Fruit fly (Drosophila melanogaster) whole organism, embryonic: ENCODE data around the gene Chpf.
A peak's percentile ranks its signal among the peaks of the same experiment; 100 is the strongest.

Experiments used
- Asciz ChIP-seq: fragments of 200-800 bp; sonication (Bioruptor generic); optimal IDR thresholded peaks from 2 replicates; lab custom pipeline; 2017; ENCODE audit warnings: missing biosample characterization, mild to moderate bottlenecking, missing genetic modification characterization, missing genetic modification reagents
- Atf-2 ChIP-seq: fragments of 200-800 bp; sonication (Bioruptor generic); optimal IDR thresholded peaks from 2 replicates; lab custom pipeline; 2016; ENCODE audit warnings: missing biosample characterization, missing genetic modification characterization
- Bdp1 ChIP-seq: fragments of 200-800 bp; sonication (Bioruptor generic); optimal IDR thresholded peaks from 3 replicates; lab custom pipeline; 2016; ENCODE audit warnings: missing biosample characterization, missing genetic modification characterization
- CG11085 ChIP-seq: fragments of 200-800 bp; sonication (Bioruptor generic); IDR thresholded peaks from 2 replicates; pipeline ENCODE4 v1.3.6; 2022; ENCODE audit warnings: missing biosample characterization, missing genetic modification characterization
- CG11504 ChIP-seq: fragments of 200-800 bp; sonication (Bioruptor generic); optimal IDR thresholded peaks from 3 replicates; lab custom pipeline; 2019; ENCODE audit warnings: missing biosample characterization, mild to moderate bottlenecking, missing genetic modification characterization, moderate library complexity
- CG13123 ChIP-seq: fragments of 200-800 bp; sonication (Bioruptor generic); optimal IDR thresholded peaks from 2 replicates; lab custom pipeline; 2016; ENCODE audit warnings: missing biosample characterization, missing genetic modification characterization
- CG1832 ChIP-seq: fragments of 200-800 bp; sonication (Bioruptor generic); optimal IDR thresholded peaks from 2 replicates; lab custom pipeline; 2017; ENCODE audit warnings: missing biosample characterization, mild to moderate bottlenecking, missing genetic modification characterization, inconsistent platforms
- CG18599 ChIP-seq: fragments of 200-800 bp; sonication (Bioruptor generic); optimal IDR thresholded peaks from 3 replicates; lab custom pipeline; 2017; ENCODE audit warnings: missing biosample characterization, missing genetic modification characterization, mild to moderate bottlenecking, moderate library complexity, missing genetic modification reagents
- CG2889 ChIP-seq: fragments of 200-800 bp; sonication (Bioruptor generic); IDR thresholded peaks from 3 replicates; pipeline ENCODE4 v1.3.6; 2022; ENCODE audit warnings: missing biosample characterization, missing genetic modification characterization
- CG6683 ChIP-seq: fragments of 200-800 bp; sonication (Bioruptor generic); optimal IDR thresholded peaks from 2 replicates; lab custom pipeline; 2017; ENCODE audit warnings: missing biosample characterization, mild to moderate bottlenecking, missing genetic modification characterization, missing genetic modification reagents
- CG6791 ChIP-seq: fragments of 200-800 bp; sonication (Bioruptor generic); IDR thresholded peaks from 3 replicates; pipeline ENCODE4 v1.3.6; 2022; ENCODE audit warnings: missing biosample characterization, missing genetic modification characterization; ENCODE audit not compliant: partially characterized antibody
- CG7372 ChIP-seq: fragments of 200-800 bp; sonication (Bioruptor generic); IDR thresholded peaks from 2 replicates; pipeline ENCODE4 v1.3.6; 2022; ENCODE audit warnings: missing biosample characterization, missing genetic modification characterization
- CG8388 ChIP-seq: fragments of 200-800 bp; sonication (Bioruptor generic); optimal IDR thresholded peaks from 2 replicates; lab custom pipeline; 2019; ENCODE audit warnings: missing biosample characterization, mild to moderate bottlenecking, missing genetic modification characterization, moderate library complexity
- CG8924 ChIP-seq: fragments of 200-800 bp; optimal IDR thresholded peaks from 3 replicates; lab custom pipeline; 2019; ENCODE audit warnings: missing biosample characterization, mild to moderate bottlenecking, missing genetic modification characterization, moderate library complexity
- Dip2 ChIP-seq: fragments of 200-800 bp; sonication (Bioruptor generic); IDR thresholded peaks from 2 replicates; pipeline ENCODE4 v1.3.6; 2022; ENCODE audit warnings: missing biosample characterization, missing genetic modification characterization
- Dll ChIP-seq: fragments of 200-800 bp; sonication (Bioruptor generic); IDR thresholded peaks from 4 replicates; pipeline ENCODE4 v1.3.6; 2022; ENCODE audit warnings: missing biosample characterization, missing genetic modification characterization; ENCODE audit not compliant: partially characterized antibody
- H15 ChIP-seq: fragments of 200-800 bp; sonication (Bioruptor generic); IDR thresholded peaks from 3 replicates; pipeline ENCODE4 v1.3.6; 2022; ENCODE audit warnings: missing biosample characterization, missing genetic modification characterization
- HHEX ChIP-seq: fragments of 200-800 bp; sonication (Bioruptor generic); optimal IDR thresholded peaks from 3 replicates; lab custom pipeline; 2017; ENCODE audit warnings: missing biosample characterization, mild to moderate bottlenecking, missing genetic modification characterization, missing genetic modification reagents
- Hand ChIP-seq: fragments of 200-800 bp; sonication (Bioruptor generic); optimal IDR thresholded peaks from 2 replicates; lab custom pipeline; 2017; ENCODE audit warnings: mild to moderate bottlenecking, missing biosample characterization, missing genetic modification reagents, missing genetic modification characterization
- MBD-R2 ChIP-seq: fragments of 200-800 bp; sonication (Bioruptor generic); IDR thresholded peaks from 2 replicates; pipeline ENCODE4 v1.3.6; 2022; ENCODE audit warnings: missing biosample characterization, missing genetic modification characterization
- Mrtf ChIP-seq: fragments of 200-800 bp; sonication (Bioruptor generic); IDR thresholded peaks from 3 replicates; pipeline ENCODE4 v1.3.6; 2022; ENCODE audit warnings: missing biosample characterization, missing genetic modification characterization
- NFAT ChIP-seq: fragments of 200-800 bp; sonication (Bioruptor generic); IDR thresholded peaks from 2 replicates; pipeline ENCODE4 v1.3.6; 2022; ENCODE audit warnings: missing biosample characterization, missing genetic modification characterization
- Oli ChIP-seq: fragments of 200-800 bp; sonication (Bioruptor generic); optimal IDR thresholded peaks from 2 replicates; lab custom pipeline; 2018; ENCODE audit warnings: missing biosample characterization, mild to moderate bottlenecking, missing genetic modification characterization, moderate library complexity
- Side ChIP-seq: fragments of 200-800 bp; sonication (Bioruptor generic); optimal IDR thresholded peaks from 2 replicates; lab custom pipeline; 2016; ENCODE audit warnings: missing biosample characterization, missing genetic modification characterization
- Six4 ChIP-seq: fragments of 200-800 bp; sonication (Bioruptor generic); optimal IDR thresholded peaks from 2 replicates; lab custom pipeline; 2016; ENCODE audit warnings: missing biosample characterization, missing genetic modification characterization
- Sox102F ChIP-seq: fragments of 200-800 bp; sonication (Bioruptor generic); optimal IDR thresholded peaks from 2 replicates; lab custom pipeline; 2018; ENCODE audit warnings: missing biosample characterization, mild to moderate bottlenecking, missing genetic modification characterization, moderate library complexity
- Ssrp ChIP-seq: fragments of 200-800 bp; sonication (Bioruptor generic); optimal IDR thresholded peaks from 2 replicates; lab custom pipeline; 2018; ENCODE audit warnings: missing biosample characterization, mild to moderate bottlenecking, missing genetic modification characterization, moderate library complexity
- Taf1 ChIP-seq: fragments of 200-800 bp; sonication (Bioruptor generic); IDR thresholded peaks from 2 replicates; pipeline ENCODE4 v1.3.6; 2022; ENCODE audit warnings: missing biosample characterization, missing genetic modification characterization
- Xbp1 ChIP-seq: fragments of 200-800 bp; sonication (Bioruptor generic); optimal IDR thresholded peaks from 3 replicates; lab custom pipeline; 2016; ENCODE audit warnings: missing biosample characterization, mild to moderate bottlenecking, missing genetic modification characterization
- ab ChIP-seq: fragments of 200-800 bp; sonication (Bioruptor generic); optimal IDR thresholded peaks from 2 replicates; lab custom pipeline; 2016; ENCODE audit warnings: missing biosample characterization, missing genetic modification characterization
- ac ChIP-seq: fragments of 200-800 bp; sonication (Bioruptor generic); optimal IDR thresholded peaks from 3 replicates; lab custom pipeline; 2017; ENCODE audit warnings: missing biosample characterization, mild to moderate bottlenecking, missing genetic modification characterization
- ash1 ChIP-seq: fragments of 200-800 bp; sonication (Bioruptor generic); optimal IDR thresholded peaks from 2 replicates; lab custom pipeline; 2018; ENCODE audit warnings: missing biosample characterization, mild to moderate bottlenecking, missing genetic modification characterization
- br ChIP-seq: fragments of >200 bp; optimal IDR thresholded peaks from 2 replicates; lab custom pipeline; 2017
- cad ChIP-seq: fragments of >200 bp; optimal IDR thresholded peaks from 2 replicates; lab custom pipeline; 2017; ENCODE audit warnings: missing biosample characterization, missing genetic modification characterization
- crol ChIP-seq: fragments of 200-800 bp; sonication (Bioruptor generic); IDR thresholded peaks from 2 replicates; pipeline ENCODE4 v1.3.6; 2022; ENCODE audit warnings: missing biosample characterization, missing genetic modification characterization
- fd102C ChIP-seq: fragments of 200-800 bp; sonication (Bioruptor generic); optimal IDR thresholded peaks from 2 replicates; lab custom pipeline; 2018; ENCODE audit warnings: missing biosample characterization, mild to moderate bottlenecking, missing genetic modification characterization, moderate library complexity
- gt ChIP-seq: fragments of 200-800 bp; sonication (Bioruptor generic); IDR thresholded peaks from 2 replicates; pipeline ENCODE4 v1.3.6; 2022; ENCODE audit warnings: missing biosample characterization, missing genetic modification characterization
- h ChIP-seq: fragments of >200 bp; optimal IDR thresholded peaks from 2 replicates; lab custom pipeline; 2017
- ham ChIP-seq: fragments of 200-800 bp; sonication (Bioruptor generic); IDR thresholded peaks from 2 replicates; pipeline ENCODE4 v1.3.6; 2022; ENCODE audit warnings: missing biosample characterization, missing genetic modification characterization
- hbn ChIP-seq: fragments of 200-800 bp; sonication (Bioruptor generic); IDR thresholded peaks from 2 replicates; pipeline ENCODE4 v1.3.6; 2022; ENCODE audit warnings: missing biosample characterization, missing genetic modification characterization; ENCODE audit not compliant: partially characterized antibody
- ind ChIP-seq: fragments of 200-800 bp; sonication (Bioruptor generic); optimal IDR thresholded peaks from 3 replicates; lab custom pipeline; 2016; ENCODE audit warnings: missing biosample characterization, missing genetic modification characterization
- jing ChIP-seq: fragments of 200-800 bp; sonication (Bioruptor generic); optimal IDR thresholded peaks from 2 replicates; lab custom pipeline; 2018; ENCODE audit warnings: missing biosample characterization, mild to moderate bottlenecking, missing genetic modification characterization
- kni ChIP-seq: fragments of 200-800 bp; sonication (Bioruptor generic); optimal IDR thresholded peaks from 3 replicates; lab custom pipeline; 2017; ENCODE audit warnings: mild to moderate bottlenecking, missing biosample characterization, missing genetic modification reagents, missing genetic modification characterization
- mam ChIP-seq: fragments of 200-800 bp; sonication (Bioruptor generic); optimal IDR thresholded peaks from 3 replicates; lab custom pipeline; 2016; ENCODE audit warnings: missing biosample characterization, missing genetic modification characterization
- nerfin-1 ChIP-seq: fragments of 200-800 bp; sonication (Bioruptor generic); optimal IDR thresholded peaks from 3 replicates; lab custom pipeline; 2019; ENCODE audit warnings: missing biosample characterization, mild to moderate bottlenecking, missing genetic modification characterization, moderate library complexity
- prd ChIP-seq, 3 experiments: fragments of >200 bp in 2 of 3; fragments of 200-800 bp in 1 of 3; sonication (Bioruptor generic) in 1 of 3; optimal IDR thresholded peaks in 2 of 3; IDR thresholded peaks in 1 of 3; 2 replicates in 2 of 3; 3 replicates in 1 of 3; pipeline versions ENCODE4 v1.3.6 to Lab custom; 2017 to 2022; ENCODE audit warnings: missing biosample characterization in 1 of 3, missing genetic modification characterization in 1 of 3
- rib ChIP-seq: fragments of 200-800 bp; sonication (Bioruptor generic); IDR thresholded peaks from 2 replicates; pipeline ENCODE4 v1.3.6; 2022; ENCODE audit warnings: missing biosample characterization, missing genetic modification characterization
- sd ChIP-seq: fragments of 200-800 bp; sonication (Bioruptor generic); optimal IDR thresholded peaks from 3 replicates; lab custom pipeline; 2018; ENCODE audit warnings: missing biosample characterization, mild to moderate bottlenecking, missing genetic modification characterization, moderate library complexity
- sens-2 ChIP-seq: fragments of 200-800 bp; sonication (Bioruptor generic); IDR thresholded peaks from 2 replicates; pipeline ENCODE4 v1.3.6; 2022; ENCODE audit warnings: missing biosample characterization, missing genetic modification characterization
- sisA ChIP-seq: fragments of 200-800 bp; sonication (Bioruptor generic); IDR thresholded peaks from 2 replicates; pipeline ENCODE4 v1.3.6; 2022; ENCODE audit warnings: missing biosample characterization, missing genetic modification characterization
- sqz ChIP-seq: fragments of 200-800 bp; sonication (Bioruptor generic); optimal IDR thresholded peaks from 3 replicates; lab custom pipeline; 2018; ENCODE audit warnings: missing biosample characterization, mild to moderate bottlenecking, missing genetic modification characterization
- sug ChIP-seq: fragments of 200-800 bp; optimal IDR thresholded peaks from 2 replicates; lab custom pipeline; 2019; ENCODE audit warnings: missing biosample characterization, mild to moderate bottlenecking, missing genetic modification characterization, moderate library complexity

Chpf gene

dm6 chrX:13143100-13143499 lies 30.8 kb upstream of the Chpf start (continued):
- TF ChIP-seq Six4 (GFP tag; lab: Kevin White, UChicago) (peak; percentile 6), CG6683 (no peak), CG7372 (GFP tag; lab: Robert Waterston, UW) (no peak), CG11504 (tag; lab: Kevin White, UChicago) (peak; percentile 67), prd (optimal IDR thresholded peaks at IDR 0.05; lab: Kevin White, UChicago) (no peak), prd (GFP tag; IDR thresholded peaks at IDR 0.05; lab: Robert Waterston, UW) (peak; percentile 84), mam (GFP tag; lab: Kevin White, UChicago) (no peak), Bdp1 (GFP tag; lab: Kevin White, UChicago) (no peak), h (lab: Kevin White, UChicago) (no peak), CG11085 (GFP tag; lab: Robert Waterston, UW) (no peak), ind (peak; percentile 21), Dll (GFP tag; lab: Robert Waterston, UW) (no peak), cad (GFP tag; lab: Kevin White, UChicago) (no peak), MBD-R2 (GFP tag; lab: Robert Waterston, UW) (no peak), jing (GFP tag; lab: Kevin White, UChicago) (no peak), Side (GFP tag; lab: Kevin White, UChicago) (no peak), CG1832 (no peak), Oli (peak; percentile 59), Hand (GFP tag; lab: Kevin White, UChicago) (no peak), Taf1 (no peak), hbn (GFP tag; lab: Robert Waterston, UW) (no peak), CG18599 (no peak), rib (GFP tag; lab: Robert Waterston, UW) (no peak), sens-2 (GFP tag; lab: Robert Waterston, UW) (no peak), CG13123 (GFP tag; lab: Kevin White, UChicago) (no peak), CG8388 (GFP tag; lab: Kevin White, UChicago) (peak; percentile 0), CG6791 (GFP tag; lab: Robert Waterston, UW) (no peak), sd (tag; lab: Kevin White, UChicago) (no peak), kni (GFP tag; lab: Kevin White, UChicago) (no peak), Xbp1 (GFP tag; lab: Kevin White, UChicago) (peak; percentile 34), H15 (GFP tag; lab: Robert Waterston, UW) (0 out of 3 replicates have a peak, but pooled peaks have one; percentile 38), HHEX (no peak), sug (tag; lab: Kevin White, UChicago) (no peak), Sox102F (GFP tag; lab: Kevin White, UChicago) (peak; percentile 70), crol (no peak), Asciz (GFP tag; lab: Kevin White, UChicago) (no peak), ab (GFP tag; lab: Kevin White, UChicago) (no peak), CG2889 (no peak), Ssrp (tag; lab: Kevin White, UChicago) (peak; percentile 26), Atf-2 (no peak), sqz (GFP tag; lab: Kevin White, UChicago) (no peak), ac (GFP tag; lab: Kevin White, UChicago) (no peak), sisA (GFP tag; lab: Robert Waterston, UW) (0 out of 2 replicates have a peak, but pooled peaks have one; percentile 40), NFAT (GFP tag; lab: Robert Waterston, UW) (no peak), ham (GFP tag; lab: Robert Waterston, UW) (no peak), nerfin-1 (tag; lab: Kevin White, UChicago) (peak; percentile 11), CG8924 (tag; lab: Kevin White, UChicago) (peak; percentile 3), br (no peak), ash1 (GFP tag; lab: Kevin White, UChicago) (no peak), fd102C (GFP tag; lab: Kevin White, UChicago) (peak; percentile 10), gt (GFP tag; lab: Robert Waterston, UW) (no peak), Mrtf (GFP tag; lab: Robert Waterston, UW) (no peak), Dip2 (GFP tag; lab: Robert Waterston, UW) (no peak)
